Worm (Caenorhabditis elegans): Measurements from ENCODE around the gene col-147.

ce11 chrV:9630944-9631343 is 2.2 kb downstream of the col-147 start, which contains the start of gene T06E4.5:
- TF ChIP-seq ztf-23 (GFP tag; IDR thresholded peaks at IDR 0.05), result no peak
- no peak for TF ChIP-seq ref-1 (GFP tag; conservative IDR thresholded peaks at IDR 0.05)
- TF ChIP-seq klf-2 (GFP tag; conservative IDR thresholded peaks at IDR 0.05), result no peak
- TF ChIP-seq ztf-29 (GFP tag; IDR thresholded peaks at IDR 0.05), result no peak
- TF ChIP-seq flt-1 (GFP tag; IDR thresholded peaks at IDR 0.05), result no peak
- no peak for TF ChIP-seq cog-1 (tag; optimal IDR thresholded peaks at IDR 0.05)
- TF ChIP-seq med-1 (GFP tag; optimal IDR thresholded peaks at IDR 0.05; ENCODE audit: insufficient read depth), result no peak
- TF ChIP-seq tab-1 (GFP tag; IDR thresholded peaks at IDR 0.05), result no peak
